Fruit fly (Drosophila melanogaster) S2 (cell line): ENCODE measurements around the gene Ltn1.

ENCODE experiments used
- CG8478 ChIP-seq: fragments of >200 bp; optimal IDR thresholded peaks from 2 replicates; lab custom pipeline; 2018
- CTCF ChIP-seq, 2 experiments: fragments of >200 bp; optimal IDR thresholded peaks; 2 replicates each; lab custom pipeline; 2018

- TF ChIP-seq CG8478 (lab: Kevin White, UChicago): no peak
- no peak for TF ChIP-seq CTCF (optimal IDR thresholded peaks at IDR 0.05; lab: Kevin White, UChicago)
Observed at dm6 chr3L:19512672-19513071, 39.4 kb downstream of the Ltn1 start.
